Worm (Caenorhabditis elegans): ENCODE results near the gene T16G1.7.

DNA sequence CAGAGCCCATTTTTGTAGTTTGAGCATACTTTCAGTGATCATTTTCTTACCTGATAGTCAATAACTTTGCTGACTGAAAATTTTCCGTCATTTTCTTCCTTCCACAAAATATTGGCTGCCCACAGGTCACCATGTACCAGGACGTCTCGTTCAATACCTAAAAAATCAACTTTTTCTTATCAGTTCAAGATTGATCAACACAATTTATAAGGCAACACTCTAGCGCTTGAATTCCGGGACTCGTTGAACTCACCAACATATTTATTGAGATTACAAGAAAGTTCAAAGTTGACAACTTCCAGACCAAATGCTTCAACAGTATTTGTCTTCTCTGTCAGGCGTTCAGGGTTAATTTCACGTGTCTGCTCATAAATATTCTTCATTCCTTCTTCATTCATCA, 1.3 kb downstream of the T16G1.7 start:
- TF ChIP-seq rec-8 (tag; optimal IDR thresholded peaks at IDR 0.05) (no peak), ama-1 (optimal IDR thresholded peaks at IDR 0.05) (no peak), ama-1 (GFP tag; optimal IDR thresholded peaks at IDR 0.05) (no peak), F57C9.4 (tag; optimal IDR thresholded peaks at IDR 0.05) (no peak), attf-5 (GFP tag; optimal IDR thresholded peaks at IDR 0.05) (no peak), F39B2.1 (GFP tag; IDR thresholded peaks at IDR 0.05) (no peak), sea-2 (GFP tag; IDR thresholded peaks at IDR 0.05) (no peak), F23B12.7 (tag; optimal IDR thresholded peaks at IDR 0.05; ENCODE audit: insufficient read depth) (no peak), unc-62 (GFP tag; optimal IDR thresholded peaks at IDR 0.05) (no peak), fkh-3 (tag; optimal IDR thresholded peaks at IDR 0.05) (no peak), snpc-4 (GFP tag; optimal IDR thresholded peaks at IDR 0.05) (no peak), snpc-4 (tag; optimal IDR thresholded peaks at IDR 0.05) (no peak), attf-3 (GFP tag; conservative IDR thresholded peaks at IDR 0.05) (no peak)

Measured in whole organism, young adult.